Worm (Caenorhabditis elegans) whole organism, L4 larva: ENCODE measurements around the gene nhr-93.
A peak's percentile ranks its signal among the peaks of the same experiment; 100 is the strongest.

Experiments
- D1046.2 ChIP-seq: fragments of 200-800 bp; sonication (Bioruptor generic); IDR thresholded peaks from 2 replicates; pipeline ENCODE4 v1.3.6; 2022; ENCODE audit warnings: missing genetic modification characterization, missing compliant biosample characterization
- F37D6.2 ChIP-seq: sonication (generic microtip); optimal IDR thresholded peaks from 2 replicates; lab custom pipeline; 2016; ENCODE audit warnings: mild to moderate bottlenecking, missing genetic modification characterization, missing compliant biosample characterization
- T20F7.1 ChIP-seq: fragments of 200-800 bp; sonication (Bioruptor generic); optimal IDR thresholded peaks from 2 replicates; lab custom pipeline; 2018; ENCODE audit warnings: mild to moderate bottlenecking, missing genetic modification characterization, missing compliant biosample characterization
- Y48G9A.11 ChIP-seq: fragments of 200-800 bp; sonication (Bioruptor generic); IDR thresholded peaks from 2 replicates; pipeline ENCODE4 v1.3.6; 2022; ENCODE audit warnings: missing genetic modification reagents, missing genetic modification characterization, missing compliant biosample characterization
- Y75B8A.6 ChIP-seq: fragments of 200-800 bp; sonication (Bioruptor generic); IDR thresholded peaks from 2 replicates; pipeline ENCODE4 v1.3.6; 2022; ENCODE audit warnings: missing genetic modification reagents, missing genetic modification characterization, missing compliant biosample characterization
- ZK337.2 ChIP-seq: fragments of 200-800 bp; sonication (Bioruptor generic); IDR thresholded peaks from 2 replicates; pipeline ENCODE4 v1.3.6; 2022; ENCODE audit warnings: missing genetic modification reagents, missing genetic modification characterization, missing compliant biosample characterization
- aha-1 ChIP-seq: fragments of 150-350 bp; peaks from one replicate; lab custom pipeline; 2014; ENCODE audit warnings: missing biosample characterization, missing genetic modification characterization
- ama-1 ChIP-seq: fragments of 150-350 bp; optimal IDR thresholded peaks from 2 replicates; lab custom pipeline; 2014; ENCODE audit warnings: inconsistent platforms, mixed read lengths
- ceh-62 ChIP-seq: sonication (generic microtip); optimal IDR thresholded peaks from 2 replicates; lab custom pipeline; 2017; ENCODE audit warnings: missing biosample characterization, missing genetic modification characterization
- cey-2 ChIP-seq: sonication (generic microtip); optimal IDR thresholded peaks from 3 replicates; lab custom pipeline; 2017; ENCODE audit warnings: missing genetic modification characterization, mild to moderate bottlenecking, missing compliant biosample characterization, antibody characterized with exemption, borderline replicate concordance; ENCODE audit not compliant: insufficient read depth
- ctbp-1 ChIP-seq: fragments of 200-800 bp; sonication (Bioruptor generic); IDR thresholded peaks from 2 replicates; pipeline ENCODE4 v1.3.6; 2022; ENCODE audit warnings: missing genetic modification reagents, missing genetic modification characterization, missing compliant biosample characterization
- daf-16 ChIP-seq, 3 experiments: sonication (generic microtip); optimal IDR thresholded peaks; 2 replicates each; lab custom pipeline; 2016 to 2017; ENCODE audit warnings: missing genetic modification characterization in 3 of 3, missing genetic modification reagents in 3 of 3, mild to moderate bottlenecking in 2 of 3, missing compliant biosample characterization in 2 of 3, missing biosample characterization in 1 of 3, moderate library complexity in 1 of 3
- daf-8 ChIP-seq: fragments of 200-800 bp; sonication (Bioruptor generic); IDR thresholded peaks from 2 replicates; pipeline ENCODE4 v1.3.6; 2022; ENCODE audit warnings: missing genetic modification characterization, missing compliant biosample characterization
- dmd-9 ChIP-seq: fragments of 200-800 bp; sonication (Bioruptor generic); IDR thresholded peaks from 2 replicates; pipeline ENCODE4 v1.3.6; 2022; ENCODE audit warnings: missing genetic modification reagents, missing genetic modification characterization, missing compliant biosample characterization
- dpl-1 ChIP-seq: fragments of 150-350 bp; optimal IDR thresholded peaks from 2 replicates; lab custom pipeline; 2014; ENCODE audit warnings: missing biosample characterization, missing genetic modification reagents, missing genetic modification characterization
- dve-1 ChIP-seq: sonication (generic microtip); optimal IDR thresholded peaks from 2 replicates; lab custom pipeline; 2017; ENCODE audit warnings: antibody characterized with exemption, mild to moderate bottlenecking, missing genetic modification characterization, missing compliant biosample characterization; ENCODE audit not compliant: insufficient read depth
- gei-8 ChIP-seq: fragments of 200-800 bp; sonication (Bioruptor generic); optimal IDR thresholded peaks from 2 replicates; lab custom pipeline; 2018; ENCODE audit warnings: mild to moderate bottlenecking, missing genetic modification characterization, missing compliant biosample characterization
- hif-1 ChIP-seq, 2 experiments: sonication (generic microtip); optimal IDR thresholded peaks; 2 replicates each; lab custom pipeline; 2016 to 2017; ENCODE audit warnings: missing compliant biosample characterization in 2 of 2, missing genetic modification characterization in 2 of 2, missing genetic modification reagents in 2 of 2, missing genotype in 2 of 2, mild to moderate bottlenecking in 1 of 2
- hlh-11 ChIP-seq: fragments of 200-800 bp; sonication (Bioruptor generic); optimal IDR thresholded peaks from 2 replicates; lab custom pipeline; 2018; ENCODE audit warnings: mild to moderate bottlenecking, missing genetic modification characterization, missing compliant biosample characterization
- hlh-30 ChIP-seq: sonication (generic microtip); optimal IDR thresholded peaks from 2 replicates; lab custom pipeline; 2017; ENCODE audit warnings: antibody characterized with exemption, mild to moderate bottlenecking, missing genetic modification characterization, missing compliant biosample characterization; ENCODE audit not compliant: insufficient read depth
- hmg-1.1 ChIP-seq: fragments of 200-800 bp; sonication (Bioruptor generic); IDR thresholded peaks from 2 replicates; pipeline ENCODE4 v1.3.6; 2022; ENCODE audit warnings: missing genetic modification reagents, missing genetic modification characterization, missing compliant biosample characterization
- jun-1 ChIP-seq: fragments of 150-350 bp; optimal IDR thresholded peaks from 2 replicates; lab custom pipeline; 2014; ENCODE audit warnings: missing biosample characterization, missing genetic modification reagents, missing genetic modification characterization
- lin-38 ChIP-seq: fragments of 200-800 bp; sonication (Bioruptor generic); IDR thresholded peaks from 2 replicates; pipeline ENCODE4 v1.3.6; 2022; ENCODE audit warnings: missing genetic modification reagents, missing genetic modification characterization, missing compliant biosample characterization
- lsy-2 ChIP-seq, 2 experiments: fragments of 150-350 bp in 1 of 2; sonication (generic microtip) in 1 of 2; optimal IDR thresholded peaks; 2 replicates each; lab custom pipeline; 2014 to 2017; ENCODE audit warnings: missing biosample characterization in 2 of 2, missing genetic modification characterization in 2 of 2
- mdl-1 ChIP-seq, 2 experiments: fragments of 150-350 bp in 1 of 2; sonication (generic microtip) in 1 of 2; optimal IDR thresholded peaks; 2 replicates each; lab custom pipeline; 2014 to 2017; ENCODE audit warnings: missing biosample characterization in 2 of 2, missing genetic modification characterization in 2 of 2
- mep-1 ChIP-seq: fragments of 150-350 bp; sonication (generic microtip); optimal IDR thresholded peaks from 3 replicates; lab custom pipeline; 2014; ENCODE audit warnings: missing biosample characterization, missing genetic modification characterization
- mes-2 ChIP-seq: sonication (generic microtip); optimal IDR thresholded peaks from 2 replicates; lab custom pipeline; 2016; ENCODE audit warnings: missing genotype, mild to moderate bottlenecking, missing genetic modification characterization, missing compliant biosample characterization; ENCODE audit not compliant: poor library complexity, severe bottlenecking
- nhr-28 ChIP-seq: fragments of 150-350 bp; optimal IDR thresholded peaks from 2 replicates; lab custom pipeline; 2014; ENCODE audit warnings: missing biosample characterization, missing genetic modification characterization
- pha-4 ChIP-seq, 2 experiments: fragments of 150-350 bp in 1 of 2; fragments of 200-800 bp in 1 of 2; sonication (Bioruptor generic) in 1 of 2; IDR thresholded peaks in 1 of 2; optimal IDR thresholded peaks in 1 of 2; 2 replicates each; pipeline versions ENCODE4 v1.3.6 to Lab custom; 2014 to 2022; ENCODE audit warnings: missing genetic modification characterization in 2 of 2, missing genetic modification reagents in 2 of 2, missing biosample characterization in 1 of 2, missing compliant biosample characterization in 1 of 2
- set-16 ChIP-seq: fragments of 200-800 bp; sonication (Bioruptor generic); IDR thresholded peaks from 2 replicates; pipeline ENCODE4 v1.3.6; 2022; ENCODE audit warnings: missing genetic modification reagents, missing genetic modification characterization, missing compliant biosample characterization
- skn-1 ChIP-seq: fragments of 150-350 bp; optimal IDR thresholded peaks from 2 replicates; lab custom pipeline; 2014; ENCODE audit warnings: missing biosample characterization, missing genetic modification characterization
- tag-97 ChIP-seq: fragments of 200-800 bp; sonication (Bioruptor generic); IDR thresholded peaks from 2 replicates; pipeline ENCODE4 v1.3.6; 2022; ENCODE audit warnings: missing genetic modification characterization, missing compliant biosample characterization
- unc-130 ChIP-seq: sonication (generic microtip); optimal IDR thresholded peaks from 2 replicates; lab custom pipeline; 2016; ENCODE audit warnings: missing genetic modification reagents, missing genetic modification characterization, missing compliant biosample characterization
- unc-39 ChIP-seq: sonication (generic microtip); optimal IDR thresholded peaks from 2 replicates; lab custom pipeline; 2017; ENCODE audit warnings: missing biosample characterization, missing genetic modification characterization
- unc-62 ChIP-seq, 3 experiments: fragments of 150-350 bp in 1 of 3; sonication (generic microtip); optimal IDR thresholded peaks in 2 of 3; peaks in 1 of 3; 1 replicate in 1 of 3; 2 replicates in 2 of 3; lab custom pipeline; 2014 to 2017; ENCODE audit warnings: missing biosample characterization in 3 of 3, missing genetic modification characterization in 3 of 3, missing genetic modification reagents in 3 of 3, missing genotype in 1 of 3
- zip-11 ChIP-seq: fragments of 200-800 bp; sonication (Bioruptor generic); IDR thresholded peaks from 2 replicates; pipeline ENCODE4 v1.3.6; 2022; ENCODE audit warnings: missing genetic modification characterization, missing compliant biosample characterization

Gene nhr-93

DNA sequence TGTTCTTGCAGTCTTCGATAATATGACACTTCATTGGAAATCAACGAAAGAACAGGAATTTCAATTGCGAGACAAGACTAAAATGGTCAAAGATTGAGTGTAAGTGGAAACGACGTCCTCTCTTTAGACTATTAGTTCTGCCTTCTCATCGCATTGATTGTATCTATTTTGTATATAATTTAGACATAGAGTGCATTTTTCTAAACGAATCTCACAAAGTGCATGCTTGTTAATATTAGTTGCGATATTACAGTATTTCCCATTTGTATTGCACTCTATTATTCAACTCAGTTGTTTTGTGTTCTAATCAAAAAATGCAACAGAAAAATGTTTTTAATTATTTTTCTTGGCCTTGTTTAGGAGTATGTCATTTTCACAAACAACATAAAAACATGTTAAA, at the start of gene nhr-93:
TSS of gene nhr-93 (minus strand) at position 101 of the 400 bp plus-strand sequence.
- TF ChIP-seq F37D6.2 (no peak), tag-97 (GFP tag; lab: Robert Waterston, UW) (no peak), T20F7.1 (GFP tag; lab: Kevin White, UChicago) (no peak)
- TF ChIP-seq, all 104 proteins: peak for 0

DNA sequence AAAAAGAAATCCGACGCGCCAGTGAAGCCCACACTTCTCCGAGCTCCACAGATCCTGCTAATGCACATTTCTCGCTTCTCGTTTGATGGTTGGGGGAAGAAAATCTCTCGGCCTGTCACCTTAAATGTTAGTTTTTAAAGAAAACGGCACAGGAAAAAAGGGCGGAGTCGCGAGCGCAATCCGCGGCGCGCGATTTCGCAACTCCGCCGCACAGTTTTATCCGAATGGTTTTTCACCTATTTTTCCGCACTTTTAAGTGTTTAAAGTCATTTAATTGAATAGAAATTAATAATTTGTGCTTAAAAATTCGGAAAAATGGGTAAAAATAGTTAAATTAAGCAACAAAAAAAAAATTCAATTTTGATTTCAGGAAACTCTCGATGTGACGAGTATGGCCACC, 49.4 kb upstream of the nhr-93 start:
- TF ChIP-seq cey-2 (tag; lab: Kevin White, UChicago): no peak
- TF ChIP-seq nhr-28: no peak
- 0 out of 2 replicates have a peak, but pooled peaks have one; percentile 15 for TF ChIP-seq hmg-1.1 (GFP tag; lab: Robert Waterston, UW)
- TF ChIP-seq dve-1 (tag; lab: Kevin White, UChicago): peak; percentile 23
- peak; percentile 38 for TF ChIP-seq mep-1 (tag; lab: Kevin White, UChicago)
- 0 out of 2 replicates have a peak, but pooled peaks have one; percentile 22 for TF ChIP-seq pha-4 (GFP tag; IDR thresholded peaks at IDR 0.05; lab: Robert Waterston, UW)
- no peak for TF ChIP-seq pha-4 (tag; optimal IDR thresholded peaks at IDR 0.05; lab: Kevin White, UChicago)
- no peak for TF ChIP-seq jun-1 (tag; lab: Kevin White, UChicago)
- TF ChIP-seq daf-8: no peak
- no peak for TF ChIP-seq ama-1 (lab: Kevin White, UChicago)
- 0 out of 2 replicates have a peak, but pooled peaks have one; percentile 22 for TF ChIP-seq Y48G9A.11 (GFP tag; lab: Robert Waterston, UW)
- no peak for TF ChIP-seq zip-11 (GFP tag; lab: Robert Waterston, UW)
- 0 out of 2 replicates have a peak, but pooled peaks have one; percentile 18 for TF ChIP-seq ZK337.2 (GFP tag; lab: Robert Waterston, UW)
- peak; percentile 75 for TF ChIP-seq mes-2 (tag; lab: Kevin White, UChicago)
- TF ChIP-seq ceh-62 (tag; lab: Kevin White, UChicago): no peak
- peak; percentile 27 for TF ChIP-seq dpl-1 (GFP tag; lab: Kevin White, UChicago)
- TF ChIP-seq hif-1 (tag; optimal IDR thresholded peaks at IDR 0.05; lab: Kevin White, UChicago): peak in 1 of 2 experiments; percentile 39
- TF ChIP-seq unc-130: no peak
- no peak for TF ChIP-seq gei-8 (GFP tag; lab: Kevin White, UChicago)
- TF ChIP-seq lsy-2 (tag; optimal IDR thresholded peaks at IDR 0.05; lab: Kevin White, UChicago): peak in 1 of 2 experiments; percentile 29
- peak; percentile 55 for TF ChIP-seq lin-38 (GFP tag; lab: Robert Waterston, UW)
- peak; percentile 35 for TF ChIP-seq set-16 (GFP tag; lab: Robert Waterston, UW)
- no peak for TF ChIP-seq unc-39 (tag; lab: Kevin White, UChicago)
- no peak for TF ChIP-seq dmd-9
- peak; percentile 75 for TF ChIP-seq aha-1 (tag; lab: Kevin White, UChicago)

DNA sequence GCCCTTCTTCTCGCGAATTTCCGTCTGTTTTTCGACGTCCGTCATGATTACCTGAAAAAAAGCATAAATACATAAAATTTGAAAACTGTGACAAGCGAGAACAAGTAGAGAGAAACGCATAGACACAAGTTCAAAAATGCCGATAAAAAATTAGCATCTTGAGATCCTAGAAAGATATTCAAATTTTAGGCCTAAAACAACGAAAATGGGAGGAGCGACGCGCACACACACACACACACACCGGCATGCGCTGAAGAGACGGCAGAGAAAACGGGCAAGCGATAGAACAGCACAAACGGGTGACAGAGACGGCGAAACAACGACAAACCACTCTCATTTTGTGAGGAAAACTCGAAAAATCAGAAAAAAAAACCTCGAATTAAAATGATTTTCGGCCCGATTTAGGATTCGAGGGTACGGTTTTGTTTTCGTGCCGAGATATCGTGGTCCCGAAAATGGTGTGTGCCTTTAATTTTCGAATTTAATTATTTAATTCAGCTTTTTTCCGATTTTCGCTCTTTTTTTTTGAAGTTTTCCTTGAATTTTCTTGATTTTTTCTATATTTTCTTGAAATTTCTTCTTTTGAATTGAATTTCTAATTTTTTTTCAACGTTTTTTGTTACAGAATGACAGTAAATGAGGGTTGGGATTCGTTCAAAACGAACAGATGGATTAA, 47.9 kb upstream of the nhr-93 start, which contains the start of the genes rpl-11.1 and T22F3.2:
TSS of gene rpl-11.1 (minus strand) at position 51 of the 676 bp plus-strand sequence.
TSS of gene T22F3.2 (plus strand) at position 626 of the 676 bp plus-strand sequence.
- TF ChIP-seq hlh-30 (tag; lab: Kevin White, UChicago) (peak; percentile 22), skn-1 (tag; lab: Kevin White, UChicago) (no peak), hmg-1.1 (GFP tag; lab: Robert Waterston, UW) (peak; percentile 42; the same call in 1 of the 2 replicates), hif-1 (tag; optimal IDR thresholded peaks at IDR 0.05; lab: Kevin White, UChicago) (peak in 1 of 2 experiments; percentile 34), hlh-11 (tag; lab: Kevin White, UChicago) (peak; percentile 5), unc-62 (GFP tag; optimal IDR thresholded peaks at IDR 0.05 in 1 of 2; lab: Kevin White, UChicago) (peak in 1 of 2 experiments; percentile 47), unc-62 (tag; optimal IDR thresholded peaks at IDR 0.05; lab: Kevin White, UChicago) (no peak), mep-1 (tag; lab: Kevin White, UChicago) (peak; percentile 9), mdl-1 (tag; optimal IDR thresholded peaks at IDR 0.05; lab: Kevin White, UChicago) (peak in 1 of 2 experiments; percentile 34), ctbp-1 (no peak), Y75B8A.6 (GFP tag; lab: Robert Waterston, UW) (no peak), D1046.2 (GFP tag; lab: Robert Waterston, UW) (0 out of 2 replicates have a peak, but pooled peaks have one; percentile 24), cey-2 (tag; lab: Kevin White, UChicago) (no peak), jun-1 (tag; lab: Kevin White, UChicago) (no peak), daf-16 (GFP tag; optimal IDR thresholded peaks at IDR 0.05; lab: Kevin White, UChicago) (no peak), daf-16 (tag; optimal IDR thresholded peaks at IDR 0.05; lab: Kevin White, UChicago) (peak; percentile 9)
